Worm (Caenorhabditis elegans): ENCODE measurements around the gene ckb-3.

The ckb-3 gene

DNA sequence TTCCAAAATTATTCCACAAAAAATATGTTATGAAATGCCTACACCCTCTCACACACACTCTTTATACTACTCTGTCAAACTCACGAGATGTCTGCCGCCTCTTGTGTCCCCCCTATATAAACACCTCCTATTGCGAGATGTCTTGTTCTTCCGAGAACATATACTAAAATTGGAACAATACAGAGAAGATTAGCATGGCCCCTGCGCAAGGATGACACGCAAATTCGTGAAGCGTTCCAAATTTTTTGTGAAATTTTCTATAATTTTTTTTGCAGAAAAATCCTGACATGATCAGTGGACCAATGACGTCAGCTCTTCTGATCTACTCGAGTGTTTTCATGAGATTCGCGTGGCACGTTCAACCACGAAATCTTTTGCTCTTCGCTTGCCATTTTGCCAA is 43.4 kb downstream of the ckb-3 start:
- TF ChIP-seq unc-120 (tag; optimal IDR thresholded peaks at IDR 0.05; ENCODE audit: poor library complexity, severe bottlenecking) (peak; percentile 7), mls-2 (tag; optimal IDR thresholded peaks at IDR 0.05) (peak; percentile 20), ham-2 (GFP tag; optimal IDR thresholded peaks at IDR 0.05) (peak; percentile 7), cnd-1 (tag; optimal IDR thresholded peaks at IDR 0.05) (peak; percentile 62), ces-1 (GFP tag; optimal IDR thresholded peaks at IDR 0.05) (peak; percentile 12), sem-2 (GFP tag; optimal IDR thresholded peaks at IDR 0.05) (peak; percentile 54), drap-1 (GFP tag; optimal IDR thresholded peaks at IDR 0.05) (peak; percentile 64), M03D4.4 (tag; optimal IDR thresholded peaks at IDR 0.05) (peak; percentile 46), lsy-2 (tag; optimal IDR thresholded peaks at IDR 0.05) (peak; percentile 18), sptf-1 (tag; optimal IDR thresholded peaks at IDR 0.05) (peak; percentile 61), bed-3 (GFP tag; optimal IDR thresholded peaks at IDR 0.05) (peak; percentile 30)

DNA sequence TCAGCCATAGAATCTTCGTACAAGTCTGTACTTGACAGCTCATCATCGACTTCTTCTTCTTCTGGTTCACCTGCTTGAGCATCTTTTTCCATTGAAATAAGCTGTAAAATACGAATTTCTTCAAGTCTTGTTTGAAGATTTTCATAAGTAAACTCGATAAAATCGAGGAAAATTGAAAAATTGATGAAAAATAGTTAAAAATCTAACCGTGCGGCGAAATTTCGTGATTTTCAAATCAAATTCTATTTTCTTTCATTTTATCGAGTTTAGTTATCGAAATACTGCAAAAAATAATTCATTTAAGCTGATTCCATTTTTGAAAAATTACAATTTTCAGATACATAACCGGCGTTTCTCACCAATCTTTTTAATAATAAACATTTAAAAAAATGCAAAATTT is 44.5 kb downstream of the ckb-3 start, which contains the start of gene R07E5.11:
Gene R07E5.11 (minus strand): TSS at position 101 of the 400 bp plus-strand sequence.
- TF ChIP-seq nhr-76 (tag; optimal IDR thresholded peaks at IDR 0.05) (no peak), elt-3 (tag; optimal IDR thresholded peaks at IDR 0.05) (no peak), mls-2 (tag; optimal IDR thresholded peaks at IDR 0.05) (no peak), elt-1 (tag; optimal IDR thresholded peaks at IDR 0.05; ENCODE audit: borderline replicate concordance, insufficient read depth) (no peak), lin-32 (GFP tag; optimal IDR thresholded peaks at IDR 0.05) (no peak), ceh-83 (GFP tag; optimal IDR thresholded peaks at IDR 0.05) (no peak), sem-2 (GFP tag; optimal IDR thresholded peaks at IDR 0.05) (no peak), flh-1 (GFP tag; optimal IDR thresholded peaks at IDR 0.05) (no peak), nhr-12 (tag; optimal IDR thresholded peaks at IDR 0.05) (no peak), ceh-43 (GFP tag; optimal IDR thresholded peaks at IDR 0.05) (no peak), drap-1 (GFP tag; optimal IDR thresholded peaks at IDR 0.05) (no peak), sptf-1 (tag; optimal IDR thresholded peaks at IDR 0.05) (no peak)

DNA sequence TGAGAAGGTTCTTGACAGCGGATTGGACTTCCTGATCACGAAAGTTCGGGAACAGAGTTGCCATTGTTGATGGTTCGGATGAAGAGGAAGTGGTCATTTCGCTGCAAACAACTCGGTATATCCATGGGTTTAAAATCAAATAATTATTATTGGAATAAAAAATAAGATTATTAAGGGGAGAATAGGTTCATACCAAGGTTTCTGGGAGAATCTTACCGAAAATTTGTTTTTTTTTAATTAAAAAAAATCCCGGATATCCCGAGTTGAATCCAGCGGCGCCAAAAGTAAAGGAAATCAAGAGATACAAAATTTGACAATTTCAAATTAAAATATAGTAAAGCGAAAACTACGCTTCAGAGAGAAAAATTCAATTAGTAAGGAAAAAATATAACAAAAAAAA is 47.3 kb downstream of the ckb-3 start, which contains the start of the genes R07E5.19 and pdcd-2:
Gene R07E5.19 (minus strand): TSS at position 101 of the 400 bp plus-strand sequence.
Gene pdcd-2 (minus strand): TSS at position 102 of the 400 bp plus-strand sequence.
- TF ChIP-seq ceh-83 (GFP tag; optimal IDR thresholded peaks at IDR 0.05) = no peak
- TF ChIP-seq unc-39 (tag; optimal IDR thresholded peaks at IDR 0.05) = no peak

DNA sequence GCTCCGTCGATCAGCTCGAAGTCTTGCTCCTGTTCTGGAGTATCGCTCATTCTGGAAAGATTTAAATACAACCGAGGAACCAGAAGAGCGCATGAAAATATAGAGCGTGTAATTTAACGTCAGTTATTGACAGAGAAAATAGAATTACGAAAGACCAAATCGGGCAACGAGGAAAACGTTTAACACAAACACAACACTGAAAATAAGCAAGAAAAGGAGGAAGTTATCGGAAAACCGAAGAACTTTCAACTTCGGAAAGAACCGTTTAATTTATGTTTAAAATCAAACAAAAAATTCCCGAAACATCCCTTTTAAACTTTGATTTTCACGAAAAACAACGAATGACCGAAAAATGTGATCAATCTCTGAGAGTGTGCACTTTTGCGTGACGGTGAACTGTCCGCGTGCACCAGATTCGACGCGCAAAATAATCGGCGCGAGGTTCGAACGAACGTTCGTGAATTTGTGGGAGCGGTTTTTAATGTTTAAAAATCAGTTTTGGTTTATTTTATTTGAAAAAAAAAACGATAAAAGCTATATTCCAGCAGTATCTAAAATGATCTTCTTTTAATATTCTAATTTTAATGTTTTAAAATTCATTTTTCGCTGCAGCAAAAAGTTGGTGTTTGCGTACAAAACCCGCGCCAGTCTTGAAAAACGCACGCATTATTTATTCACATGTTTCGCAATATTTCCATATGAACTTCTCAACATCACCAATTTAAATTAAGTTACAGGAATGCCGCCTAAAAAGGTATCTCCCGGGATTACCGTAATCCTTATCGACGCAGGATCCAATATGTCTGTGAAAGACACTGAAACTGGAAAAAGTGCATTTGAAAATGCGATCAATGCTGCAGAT is 48.7 kb downstream of the ckb-3 start, which contains the start of the genes R07E5.7 and cku-80:
Gene R07E5.7 (minus strand): TSS at position 51 of the 862 bp plus-strand sequence.
Gene cku-80 (plus strand): TSS at position 732 of the 862 bp plus-strand sequence.
- TF ChIP-seq nhr-237 (tag; optimal IDR thresholded peaks at IDR 0.05) = peak; percentile 40
- peak; percentile 6 for TF ChIP-seq M03D4.4 (tag; optimal IDR thresholded peaks at IDR 0.05)
- peak; percentile 30 for TF ChIP-seq ces-1 (GFP tag; optimal IDR thresholded peaks at IDR 0.05)
- TF ChIP-seq zip-8 (tag; optimal IDR thresholded peaks at IDR 0.05) = no peak
- no peak for TF ChIP-seq lin-13 (tag; optimal IDR thresholded peaks at IDR 0.05)
- TF ChIP-seq elt-3 (tag; optimal IDR thresholded peaks at IDR 0.05) = no peak
- peak; percentile 52 for TF ChIP-seq mep-1 (tag; optimal IDR thresholded peaks at IDR 0.05)
- peak; percentile 48 for TF ChIP-seq ceh-83 (GFP tag; optimal IDR thresholded peaks at IDR 0.05)
- peak; percentile 71 for TF ChIP-seq lsy-2 (tag; optimal IDR thresholded peaks at IDR 0.05)
